Worm (Caenorhabditis elegans) whole organism, L1 larva: ENCODE data around the gene pkhm-2.

Experiments
- F16B12.6 ChIP-seq: fragments of 150-350 bp; optimal IDR thresholded peaks from 2 replicates; lab custom pipeline; 2014; ENCODE audit warnings: missing biosample characterization, missing genetic modification characterization
- blmp-1 ChIP-seq: fragments of 150-350 bp; optimal IDR thresholded peaks from 2 replicates; lab custom pipeline; 2014; ENCODE audit warnings: missing biosample characterization, missing genetic modification characterization
- ceh-8 ChIP-seq: fragments of 200-800 bp; sonication (Bioruptor generic); optimal IDR thresholded peaks from 2 replicates; lab custom pipeline; 2018; ENCODE audit warnings: mild to moderate bottlenecking, missing genetic modification characterization, moderate library complexity, missing compliant biosample characterization
- dpl-1 ChIP-seq, 3 experiments: fragments of 150-350 bp in 2 of 3; sonication (generic microtip) in 1 of 3; optimal IDR thresholded peaks; 2 replicates each; lab custom pipeline; 2014 to 2017; ENCODE audit warnings: missing biosample characterization in 3 of 3, missing genetic modification characterization in 3 of 3, missing genetic modification reagents in 3 of 3
- dsc-1 ChIP-seq: sonication (generic microtip); optimal IDR thresholded peaks from 2 replicates; lab custom pipeline; 2016; ENCODE audit warnings: mild to moderate bottlenecking, missing genetic modification characterization, missing compliant biosample characterization
- efl-1 ChIP-seq, 4 experiments: fragments of 150-350 bp; optimal IDR thresholded peaks in 3 of 4; peaks in 1 of 4; 1 replicate in 1 of 4; 2 replicates in 3 of 4; lab custom pipeline; 2014; ENCODE audit warnings: missing biosample characterization in 2 of 4, missing genetic modification characterization in 2 of 4, missing genetic modification reagents in 2 of 4
- efl-3 ChIP-seq: fragments of 200-800 bp; sonication (Bioruptor generic); optimal IDR thresholded peaks from 2 replicates; lab custom pipeline; 2018; ENCODE audit warnings: mild to moderate bottlenecking, missing genetic modification characterization, missing compliant biosample characterization
- egl-13 ChIP-seq: sonication (generic microtip); optimal IDR thresholded peaks from 2 replicates; lab custom pipeline; 2016; ENCODE audit warnings: missing genotype, missing genetic modification reagents, missing genetic modification characterization, missing compliant biosample characterization
- elt-2 ChIP-seq: sonication (generic microtip); optimal IDR thresholded peaks from 2 replicates; lab custom pipeline; 2016; ENCODE audit warnings: missing genetic modification characterization, mild to moderate bottlenecking, inconsistent platforms, missing compliant biosample characterization, missing genetic modification reagents
- elt-3 ChIP-seq, 6 experiments: fragments of 150-350 bp in 1 of 6; sonication (generic microtip); optimal IDR thresholded peaks; 2 replicates each; lab custom pipeline; 2017 to 2018; ENCODE audit warnings: missing biosample characterization in 6 of 6, missing genetic modification characterization in 6 of 6, inconsistent platforms in 1 of 6
- ets-5 ChIP-seq: fragments of 200-800 bp; sonication (Bioruptor generic); IDR thresholded peaks from 2 replicates; pipeline ENCODE4 v1.3.6; 2022; ENCODE audit warnings: missing genetic modification characterization, missing compliant biosample characterization
- fkh-10 ChIP-seq: sonication (generic microtip); optimal IDR thresholded peaks from 2 replicates; lab custom pipeline; 2017; ENCODE audit warnings: missing biosample characterization, missing genetic modification reagents, missing genetic modification characterization
- fkh-4 ChIP-seq: sonication (generic microtip); optimal IDR thresholded peaks from 2 replicates; lab custom pipeline; 2016; ENCODE audit warnings: missing compliant biosample characterization, missing genetic modification characterization, borderline replicate concordance
- hlh-17 ChIP-seq: fragments of 200-800 bp; sonication (Bioruptor generic); optimal IDR thresholded peaks from 2 replicates; lab custom pipeline; 2018; ENCODE audit warnings: missing genetic modification characterization, mild to moderate bottlenecking, missing compliant biosample characterization, moderate library complexity, borderline replicate concordance
- hlh-4 ChIP-seq: sonication (generic microtip); optimal IDR thresholded peaks from 2 replicates; lab custom pipeline; 2016; ENCODE audit warnings: mild to moderate bottlenecking, missing genetic modification characterization, missing compliant biosample characterization
- hpl-2 ChIP-seq: fragments of 150-350 bp; optimal IDR thresholded peaks from 2 replicates; lab custom pipeline; 2014; ENCODE audit warnings: missing biosample characterization, missing genetic modification reagents, missing genetic modification characterization
- jun-1 ChIP-seq: fragments of 150-350 bp; optimal IDR thresholded peaks from 2 replicates; lab custom pipeline; 2014; ENCODE audit warnings: missing biosample characterization, missing genetic modification reagents, missing genetic modification characterization
- lin-13 ChIP-seq: fragments of 150-350 bp; optimal IDR thresholded peaks from 2 replicates; lab custom pipeline; 2014; ENCODE audit warnings: missing biosample characterization, missing genetic modification reagents, missing genetic modification characterization
- lin-14 ChIP-seq: fragments of 200-800 bp; sonication (Bioruptor generic); optimal IDR thresholded peaks from 2 replicates; lab custom pipeline; 2018; ENCODE audit warnings: mild to moderate bottlenecking, missing genetic modification characterization, moderate library complexity, missing compliant biosample characterization
- lin-35 ChIP-seq, 2 experiments: fragments of 150-350 bp; optimal IDR thresholded peaks; 2 replicates each; lab custom pipeline; 2014; ENCODE audit warnings: missing biosample characterization in 2 of 2, missing genetic modification characterization in 2 of 2, missing genetic modification reagents in 2 of 2
- lir-3 ChIP-seq: sonication (generic microtip); optimal IDR thresholded peaks from 2 replicates; lab custom pipeline; 2016; ENCODE audit warnings: mild to moderate bottlenecking, missing genetic modification characterization, moderate library complexity, missing compliant biosample characterization; ENCODE audit not compliant: poor library complexity
- lsy-2 ChIP-seq, 2 experiments: fragments of 150-350 bp; optimal IDR thresholded peaks; 2 replicates each; lab custom pipeline; 2014; ENCODE audit warnings: missing biosample characterization in 2 of 2, missing genetic modification characterization in 2 of 2
- mep-1 ChIP-seq: fragments of 150-350 bp; optimal IDR thresholded peaks from 2 replicates; lab custom pipeline; 2014; ENCODE audit warnings: missing biosample characterization, missing genetic modification characterization
- nhr-11 ChIP-seq: fragments of 150-350 bp; optimal IDR thresholded peaks from 2 replicates; lab custom pipeline; 2014; ENCODE audit warnings: missing biosample characterization, missing genetic modification characterization
- nhr-19 ChIP-seq: fragments of 200-800 bp; sonication (Bioruptor generic); conservative IDR thresholded peaks from 2 replicates; pipeline ENCODE4 v1.3.6; 2022; ENCODE audit warnings: missing genetic modification characterization, missing compliant biosample characterization
- nhr-20 ChIP-seq: sonication (generic microtip); optimal IDR thresholded peaks from 2 replicates; lab custom pipeline; 2016; ENCODE audit warnings: mild to moderate bottlenecking, missing genetic modification characterization, missing compliant biosample characterization
- nhr-71 ChIP-seq: sonication (generic microtip); optimal IDR thresholded peaks from 2 replicates; lab custom pipeline; 2016; ENCODE audit warnings: mild to moderate bottlenecking, missing genetic modification characterization, moderate library complexity, missing compliant biosample characterization
- nhr-76 ChIP-seq: sonication (generic microtip); optimal IDR thresholded peaks from 2 replicates; lab custom pipeline; 2017; ENCODE audit warnings: missing biosample characterization, missing genetic modification characterization
- nhr-85 ChIP-seq: sonication (generic microtip); peaks from one replicate; lab custom pipeline; 2016; ENCODE audit warnings: missing genetic modification characterization, inconsistent platforms, missing compliant biosample characterization
- nhr-90 ChIP-seq: sonication (generic microtip); optimal IDR thresholded peaks from 2 replicates; lab custom pipeline; 2016; ENCODE audit warnings: mild to moderate bottlenecking, missing genetic modification characterization, missing compliant biosample characterization; ENCODE audit not compliant: poor library complexity
- rnt-1 ChIP-seq: sonication (generic microtip); optimal IDR thresholded peaks from 2 replicates; lab custom pipeline; 2016; ENCODE audit warnings: mild to moderate bottlenecking, missing genetic modification characterization, moderate library complexity, missing compliant biosample characterization
- skn-1 ChIP-seq: fragments of 150-350 bp; optimal IDR thresholded peaks from 2 replicates; lab custom pipeline; 2014; ENCODE audit warnings: missing biosample characterization, missing genetic modification characterization
- snpc-4 ChIP-seq: fragments of 150-350 bp; optimal IDR thresholded peaks from 2 replicates; lab custom pipeline; 2014; ENCODE audit warnings: missing biosample characterization, missing genetic modification characterization
- snu-23 ChIP-seq: sonication (generic microtip); optimal IDR thresholded peaks from 2 replicates; lab custom pipeline; 2016; ENCODE audit warnings: missing genetic modification characterization, missing compliant biosample characterization
- sox-4 ChIP-seq: sonication (generic microtip); optimal IDR thresholded peaks from 2 replicates; lab custom pipeline; 2016; ENCODE audit warnings: missing genetic modification characterization, missing compliant biosample characterization
- swsn-7 ChIP-seq: sonication (generic microtip); optimal IDR thresholded peaks from 2 replicates; lab custom pipeline; 2016; ENCODE audit warnings: missing genetic modification characterization, missing compliant biosample characterization
- tbx-2 ChIP-seq: sonication (generic microtip); optimal IDR thresholded peaks from 2 replicates; lab custom pipeline; 2016; ENCODE audit warnings: missing genetic modification characterization, missing compliant biosample characterization
- unc-130 ChIP-seq: fragments of 150-350 bp; optimal IDR thresholded peaks from 2 replicates; lab custom pipeline; 2017; ENCODE audit warnings: missing biosample characterization, missing genetic modification characterization, inconsistent platforms
- unc-62 ChIP-seq: fragments of 150-350 bp; optimal IDR thresholded peaks from 2 replicates; lab custom pipeline; 2014; ENCODE audit warnings: missing biosample characterization, missing genetic modification reagents, missing genetic modification characterization
- unc-86 ChIP-seq: sonication (generic microtip); optimal IDR thresholded peaks from 2 replicates; lab custom pipeline; 2016; ENCODE audit warnings: missing genetic modification characterization, missing compliant biosample characterization
- unc-98 ChIP-seq: fragments of 200-800 bp; sonication (Bioruptor generic); IDR thresholded peaks from 2 replicates; pipeline ENCODE4 v1.3.6; 2022; ENCODE audit warnings: missing genetic modification characterization, missing compliant biosample characterization
- vab-15 ChIP-seq: sonication (generic microtip); optimal IDR thresholded peaks from 2 replicates; lab custom pipeline; 2017; ENCODE audit warnings: missing genotype, mild to moderate bottlenecking, missing genetic modification characterization, missing compliant biosample characterization
- zip-4 ChIP-seq: fragments of 200-800 bp; sonication (Bioruptor generic); optimal IDR thresholded peaks from 2 replicates; lab custom pipeline; 2018; ENCODE audit warnings: mild to moderate bottlenecking, missing genetic modification characterization, moderate library complexity, missing compliant biosample characterization

pkhm-2 gene

DNA sequence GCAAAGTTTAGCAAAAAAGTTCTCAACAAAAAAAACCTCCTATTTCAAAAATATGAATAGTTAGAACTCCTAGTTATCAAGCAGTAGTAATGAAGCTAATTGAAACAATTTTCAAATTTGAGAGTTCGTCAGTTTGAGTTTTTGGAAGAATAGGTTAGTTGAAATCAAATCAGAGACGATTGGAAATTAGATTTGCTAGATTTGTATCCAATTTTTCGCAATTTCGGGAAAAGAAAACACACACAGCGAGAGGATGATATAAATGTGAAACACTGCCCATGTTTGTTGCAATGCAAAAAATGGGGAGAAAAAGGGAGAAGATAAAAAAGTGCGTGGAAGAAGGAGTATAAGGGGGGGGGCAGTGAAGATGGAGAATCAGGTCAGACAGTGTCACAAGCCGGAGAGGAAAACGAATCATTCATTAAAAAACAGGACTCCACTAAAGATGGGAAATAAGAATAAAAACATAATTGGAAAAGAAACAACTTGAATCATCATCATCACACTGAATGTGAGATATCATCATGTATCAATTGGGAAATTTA lies 44.0 kb upstream of the pkhm-2 start:
- TF ChIP-seq lsy-2 (tag; optimal IDR thresholded peaks at IDR 0.05; lab: Kevin White, UChicago) (peak in 1 of 2 experiments; percentile 1), nhr-71 (tag; lab: Kevin White, UChicago) (peak; percentile 7), blmp-1 (peak; percentile 86), nhr-90 (tag; lab: Kevin White, UChicago) (no peak), zip-4 (no peak), hlh-4 (tag; lab: Kevin White, UChicago) (no peak), lin-14 (peak; percentile 65), dpl-1 (GFP tag; optimal IDR thresholded peaks at IDR 0.05; lab: Kevin White, UChicago) (no peak), nhr-76 (no peak), tbx-2 (peak; percentile 10)

DNA sequence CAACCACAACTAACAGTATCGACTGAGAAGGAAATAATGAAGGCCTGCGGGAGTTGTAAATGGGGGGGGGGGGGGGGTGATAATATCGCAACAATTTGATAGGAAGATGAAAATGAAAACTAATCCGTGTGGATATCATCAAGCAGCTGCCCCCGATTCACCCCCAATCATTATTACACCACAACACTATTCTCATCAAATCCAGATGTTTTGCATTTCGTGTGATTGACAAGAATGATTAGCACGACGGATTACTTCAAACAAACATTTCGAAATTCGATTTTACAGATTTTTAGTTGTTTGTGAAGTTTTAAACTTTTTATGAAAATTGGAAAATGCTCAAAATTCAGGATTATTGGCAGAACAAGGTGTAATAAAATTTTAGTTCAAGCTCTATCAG lies 42.9 kb upstream of the pkhm-2 start:
- TF ChIP-seq skn-1 (tag; lab: Kevin White, UChicago) (peak; percentile 2), lin-14 (peak; percentile 28), hpl-2 (GFP tag; lab: Kevin White, UChicago) (no peak), elt-3 (tag; optimal IDR thresholded peaks at IDR 0.05; lab: Kevin White, UChicago) (no peak), fkh-4 (peak; percentile 88), unc-130 (tag; lab: Kevin White, UChicago) (peak; percentile 21), rnt-1 (tag; lab: Kevin White, UChicago) (peak; percentile 56), fkh-10 (GFP tag; lab: Kevin White, UChicago) (no peak), dsc-1 (tag; lab: Kevin White, UChicago) (peak; percentile 96)

DNA sequence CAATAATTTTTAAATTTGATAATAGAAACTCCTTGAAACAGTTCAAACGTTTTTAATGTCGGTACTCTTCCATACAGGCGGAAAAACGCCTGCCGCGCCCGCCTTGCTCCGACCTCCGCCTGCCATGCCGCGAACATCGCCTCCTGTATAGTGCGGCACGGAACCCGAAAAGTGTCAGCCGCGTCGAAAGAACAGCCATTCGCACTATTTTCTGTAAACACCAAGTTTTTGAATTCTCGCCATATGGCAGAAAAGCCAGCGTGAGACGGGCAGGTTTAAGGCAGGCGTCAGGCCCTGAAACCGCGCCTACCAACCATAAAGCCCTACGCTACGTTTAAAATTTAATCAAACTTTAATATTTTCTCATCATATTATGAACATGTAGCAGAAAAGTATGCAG lies 41.5 kb upstream of the pkhm-2 start:
- TF ChIP-seq rnt-1 (tag; lab: Kevin White, UChicago) (no peak), dpl-1 (GFP tag; optimal IDR thresholded peaks at IDR 0.05; lab: Kevin White, UChicago) (no peak), nhr-11 (tag; lab: Kevin White, UChicago) (no peak), efl-1 (optimal IDR thresholded peaks at IDR 0.05; lab: Kevin White, UChicago) (no peak), efl-1 (GFP tag; optimal IDR thresholded peaks at IDR 0.05 in 1 of 2; lab: Kevin White, UChicago) (peak in 1 of 2 experiments; percentile 71), snpc-4 (tag; lab: Kevin White, UChicago) (peak; percentile 39)

DNA sequence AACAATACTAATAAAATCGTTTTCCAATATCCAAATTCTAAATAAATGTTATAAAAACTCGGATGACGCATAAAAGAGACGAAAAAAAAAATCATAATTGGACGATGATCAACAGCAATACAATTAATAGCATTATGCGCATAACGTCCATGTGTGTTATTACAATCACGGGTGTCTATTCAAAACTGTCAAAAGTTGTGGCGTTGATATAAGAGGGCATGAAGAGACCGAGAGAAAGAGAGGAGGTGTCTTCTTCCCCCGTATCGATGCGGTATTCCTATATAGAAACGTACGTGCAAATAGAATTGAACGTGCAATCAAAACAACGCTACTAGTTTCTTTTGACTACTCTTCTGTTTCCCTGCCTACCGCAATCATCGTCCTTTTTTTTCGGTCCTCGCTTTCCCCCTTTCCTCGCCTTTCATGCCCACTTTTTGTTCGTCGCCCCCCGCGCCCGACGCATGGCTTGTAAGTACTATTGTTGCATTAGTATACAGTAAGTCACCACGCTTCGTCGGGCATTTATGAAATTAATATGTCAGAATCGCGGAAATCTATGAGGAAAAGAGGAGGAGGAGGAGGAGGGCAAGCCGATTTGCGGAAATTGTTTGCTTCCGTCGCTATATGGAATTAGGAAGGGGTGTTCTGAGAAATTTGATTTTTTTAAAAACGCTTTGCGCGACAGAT lies 40.7 kb upstream of the pkhm-2 start:
- TF ChIP-seq lin-35 (GFP tag; optimal IDR thresholded peaks at IDR 0.05; lab: Kevin White, UChicago) (peak in 1 of 2 experiments; percentile 21), zip-4 (no peak), ets-5 (GFP tag; lab: Robert Waterston, UW) (no peak), mep-1 (peak; percentile 36), nhr-20 (tag; lab: Kevin White, UChicago) (peak; percentile 22), skn-1 (tag; lab: Kevin White, UChicago) (peak; percentile 2), blmp-1 (peak; percentile 7), efl-3 (GFP tag; lab: Kevin White, UChicago) (no peak), hlh-4 (tag; lab: Kevin White, UChicago) (no peak), unc-86 (tag; lab: Kevin White, UChicago) (no peak), efl-1 (optimal IDR thresholded peaks at IDR 0.05; lab: Kevin White, UChicago) (no peak), efl-1 (GFP tag; optimal IDR thresholded peaks at IDR 0.05 in 1 of 2; lab: Kevin White, UChicago) (peak in 1 of 2 experiments; percentile 91), jun-1 (no peak), unc-62 (GFP tag; lab: Kevin White, UChicago) (no peak), snu-23 (GFP tag; lab: Kevin White, UChicago) (peak; percentile 33), unc-98 (no peak), hlh-17 (no peak), fkh-10 (GFP tag; lab: Kevin White, UChicago) (no peak), nhr-19 (GFP tag; lab: Robert Waterston, UW) (no peak), swsn-7 (tag; lab: Kevin White, UChicago) (no peak), sox-4 (no peak), F16B12.6 (no peak), lin-13 (GFP tag; lab: Kevin White, UChicago) (no peak), vab-15 (no peak), ceh-8 (GFP tag; lab: Kevin White, UChicago) (no peak), nhr-11 (tag; lab: Kevin White, UChicago) (no peak), egl-13 (tag; lab: Kevin White, UChicago) (no peak), elt-3 (tag; optimal IDR thresholded peaks at IDR 0.05; lab: Kevin White, UChicago) (no peak), lin-14 (peak; percentile 56), lir-3 (tag; lab: Kevin White, UChicago) (no peak), elt-2 (tag; lab: Kevin White, UChicago) (no peak), nhr-85 (peak; percentile 86)
